Worm (Caenorhabditis elegans) whole organism, L3 larva: ENCODE results near the gene prx-2.

Source experiments
- ama-1 ChIP-seq: fragments of 150-350 bp; optimal IDR thresholded peaks from 2 replicates; lab custom pipeline; 2018
- ceh-82 ChIP-seq: fragments of 150-350 bp; optimal IDR thresholded peaks from 2 replicates; lab custom pipeline; 2014; ENCODE audit warnings: missing biosample characterization, missing genetic modification characterization
- daf-12 ChIP-seq: fragments of 150-350 bp; optimal IDR thresholded peaks from 2 replicates; lab custom pipeline; 2014; ENCODE audit warnings: missing biosample characterization, missing genetic modification reagents, missing genetic modification characterization
- elt-3 ChIP-seq, 3 experiments: fragments of 150-350 bp in 1 of 3; sonication (generic microtip) in 2 of 3; optimal IDR thresholded peaks; 2 replicates in 2 of 3; 4 replicates in 1 of 3; lab custom pipeline; 2014 to 2017; ENCODE audit warnings: missing biosample characterization in 3 of 3, missing genetic modification characterization in 3 of 3
- fos-1 ChIP-seq: fragments of 150-350 bp; optimal IDR thresholded peaks from 2 replicates; lab custom pipeline; 2014; ENCODE audit warnings: missing biosample characterization, missing genetic modification characterization
- lin-15B ChIP-seq: fragments of 150-350 bp; optimal IDR thresholded peaks from 2 replicates; lab custom pipeline; 2014; ENCODE audit warnings: missing biosample characterization, missing genetic modification characterization
- lin-39 ChIP-seq: fragments of 150-350 bp; optimal IDR thresholded peaks from 2 replicates; lab custom pipeline; 2018; ENCODE audit warnings: missing biosample characterization, missing genetic modification reagents, missing genetic modification characterization
- nhr-11 ChIP-seq: fragments of 150-350 bp; optimal IDR thresholded peaks from 2 replicates; lab custom pipeline; 2014; ENCODE audit warnings: missing biosample characterization, missing genetic modification characterization
- nhr-25 ChIP-seq: sonication (generic microtip); optimal IDR thresholded peaks from 2 replicates; lab custom pipeline; 2017; ENCODE audit warnings: missing biosample characterization, missing genetic modification characterization
- pqm-1 ChIP-seq: fragments of 150-350 bp; optimal IDR thresholded peaks from 2 replicates; lab custom pipeline; 2017; ENCODE audit warnings: missing biosample characterization, missing genetic modification characterization, inconsistent platforms
- snpc-4 ChIP-seq: fragments of 150-350 bp; optimal IDR thresholded peaks from 2 replicates; lab custom pipeline; 2014; ENCODE audit warnings: missing biosample characterization, missing genetic modification characterization

ce11 chrIV:11649031-11649430 lies 5.1 kb downstream of the prx-2 start, which contains the start of gene ZK809.8:
- no peak for TF ChIP-seq ceh-82 (tag; lab: Kevin White, UChicago)
- no peak for TF ChIP-seq snpc-4 (tag; lab: Kevin White, UChicago)
- TF ChIP-seq ama-1: no peak
- TF ChIP-seq pqm-1 (tag; lab: Kevin White, UChicago): no peak
- TF ChIP-seq lin-15B (tag; lab: Kevin White, UChicago): no peak
- TF ChIP-seq fos-1 (tag; lab: Kevin White, UChicago): no peak
- no peak for TF ChIP-seq elt-3 (tag; optimal IDR thresholded peaks at IDR 0.05; lab: Kevin White, UChicago)
- no peak for TF ChIP-seq lin-39 (tag; lab: Kevin White, UChicago)
- TF ChIP-seq nhr-11: peak; percentile 12
- no peak for TF ChIP-seq daf-12 (tag; lab: Kevin White, UChicago)
- no peak for TF ChIP-seq nhr-25 (tag; lab: Kevin White, UChicago)
